Worm (Caenorhabditis elegans) whole organism, L3 larva: ENCODE results near the gene K08D9.4.

Source experiments
- ama-1 ChIP-seq: fragments of 150-350 bp; optimal IDR thresholded peaks from 2 replicates; lab custom pipeline; 2018
- lsy-12 ChIP-seq: sonication (generic microtip); optimal IDR thresholded peaks from 2 replicates; lab custom pipeline; 2016; ENCODE audit warnings: mild to moderate bottlenecking, missing genetic modification characterization, missing compliant biosample characterization
- zag-1 ChIP-seq: fragments of 150-350 bp; optimal IDR thresholded peaks from 2 replicates; lab custom pipeline; 2014; ENCODE audit warnings: missing biosample characterization, missing genetic modification characterization

- TF ChIP-seq ama-1 (lab: Kevin White, UChicago) (no peak), zag-1 (no peak), lsy-12 (tag; lab: Kevin White, UChicago) (no peak)
Observed at ce11 chrV:3230150-3230549, 29.9 kb upstream of the K08D9.4 start.
